Worm (Caenorhabditis elegans) whole organism, L1 larva: ENCODE results near the gene F49H12.2.

Source experiments
- aly-2 ChIP-seq: fragments of 150-350 bp; optimal IDR thresholded peaks from 2 replicates; lab custom pipeline; 2014; ENCODE audit warnings: missing biosample characterization, missing genetic modification characterization
- ceh-8 ChIP-seq: fragments of 200-800 bp; sonication (Bioruptor generic); optimal IDR thresholded peaks from 2 replicates; lab custom pipeline; 2018; ENCODE audit warnings: mild to moderate bottlenecking, missing genetic modification characterization, moderate library complexity, missing compliant biosample characterization
- efl-1 ChIP-seq, 4 experiments: fragments of 150-350 bp; optimal IDR thresholded peaks in 3 of 4; peaks in 1 of 4; 1 replicate in 1 of 4; 2 replicates in 3 of 4; lab custom pipeline; 2014; ENCODE audit warnings: missing biosample characterization in 2 of 4, missing genetic modification characterization in 2 of 4, missing genetic modification reagents in 2 of 4
- lin-15B ChIP-seq: fragments of 150-350 bp; sonication (generic microtip); optimal IDR thresholded peaks from 3 replicates; lab custom pipeline; 2014; ENCODE audit warnings: missing biosample characterization, missing genetic modification characterization
- nhr-47 ChIP-seq: sonication (generic microtip); optimal IDR thresholded peaks from 2 replicates; lab custom pipeline; 2016; ENCODE audit warnings: mild to moderate bottlenecking, missing genetic modification characterization, moderate library complexity, missing compliant biosample characterization
- nhr-76 ChIP-seq: sonication (generic microtip); optimal IDR thresholded peaks from 2 replicates; lab custom pipeline; 2017; ENCODE audit warnings: missing biosample characterization, missing genetic modification characterization
- nhr-77 ChIP-seq: fragments of 150-350 bp; optimal IDR thresholded peaks from 2 replicates; lab custom pipeline; 2014; ENCODE audit warnings: missing biosample characterization, missing genetic modification characterization
- tlp-1 ChIP-seq: fragments of 150-350 bp; optimal IDR thresholded peaks from 2 replicates; lab custom pipeline; 2014; ENCODE audit warnings: missing biosample characterization, missing genetic modification characterization
- unc-130 ChIP-seq: fragments of 150-350 bp; optimal IDR thresholded peaks from 2 replicates; lab custom pipeline; 2017; ENCODE audit warnings: missing biosample characterization, missing genetic modification characterization, inconsistent platforms
- unc-62 ChIP-seq: fragments of 150-350 bp; optimal IDR thresholded peaks from 2 replicates; lab custom pipeline; 2014; ENCODE audit warnings: missing biosample characterization, missing genetic modification reagents, missing genetic modification characterization
- ztf-4 ChIP-seq: fragments of 150-350 bp; optimal IDR thresholded peaks from 2 replicates; lab custom pipeline; 2014; ENCODE audit warnings: missing biosample characterization, missing genetic modification characterization

- no peak for TF ChIP-seq nhr-76 (tag; lab: Kevin White, UChicago)
- no peak for TF ChIP-seq aly-2 (tag; lab: Kevin White, UChicago)
- TF ChIP-seq tlp-1 (tag; lab: Kevin White, UChicago), result no peak
- TF ChIP-seq nhr-47, result peak; percentile 5
- TF ChIP-seq lin-15B (tag; lab: Kevin White, UChicago), result no peak
- TF ChIP-seq unc-62 (GFP tag; lab: Kevin White, UChicago), result no peak
- no peak for TF ChIP-seq ceh-8 (GFP tag; lab: Kevin White, UChicago)
- TF ChIP-seq nhr-77 (tag; lab: Kevin White, UChicago), result no peak
- no peak for TF ChIP-seq efl-1 (optimal IDR thresholded peaks at IDR 0.05; lab: Kevin White, UChicago)
- peak in 1 of 2 experiments; percentile 91 for TF ChIP-seq efl-1 (GFP tag; optimal IDR thresholded peaks at IDR 0.05 in 1 of 2; lab: Kevin White, UChicago)
- no peak for TF ChIP-seq ztf-4
- TF ChIP-seq unc-130, result no peak
Measured at ce11 chrX:2075169-2075568, 9.9 kb upstream of the F49H12.2 start.
